Fruit fly (Drosophila melanogaster): Measurements from ENCODE around the gene Septin1.
A peak's percentile ranks its signal among the peaks of the same experiment; 100 is the strongest.

The Septin1 gene

DNA sequence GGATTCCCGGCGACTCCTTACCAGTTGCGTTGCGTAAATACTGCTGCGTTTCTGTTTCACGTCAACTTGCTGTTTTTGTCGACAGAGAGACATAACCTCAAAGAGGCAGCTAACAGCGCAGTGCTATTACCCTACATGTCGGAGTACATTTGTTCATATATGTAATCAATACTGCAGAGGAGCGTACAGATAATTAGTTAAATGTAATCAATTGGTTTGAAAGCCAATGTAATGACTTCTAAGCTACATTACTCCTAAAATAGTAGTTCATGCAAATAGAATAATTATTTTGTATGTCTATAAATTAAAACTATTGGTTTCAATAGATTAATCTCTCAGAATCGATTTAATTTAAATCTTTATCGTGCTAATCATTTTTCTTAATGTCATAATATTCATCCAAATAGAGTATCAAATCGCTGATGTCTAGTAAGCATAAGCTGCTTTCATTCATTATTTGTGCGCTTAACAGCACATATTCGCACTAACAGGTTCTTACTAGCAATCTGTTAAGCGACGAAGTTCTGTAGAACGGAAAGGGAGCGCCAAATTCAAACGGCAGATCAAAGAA lies 38.8 kb upstream of the Septin1 start, which contains the start of the genes SLIRP1 and anox:
Gene SLIRP1 (minus strand): TSS at position 95 of the 571 bp plus-strand sequence.
Gene anox (minus strand): TSS at position 95 of the 571 bp plus-strand sequence.
- TF ChIP-seq CG8924 (tag; optimal IDR thresholded peaks at IDR 0.05) (peak; percentile 92), ranshi (GFP tag; IDR thresholded peaks at IDR 0.05) (peak; percentile 80; the same call in 1 of the 2 replicates), CG31441 (GFP tag; IDR thresholded peaks at IDR 0.05) (peak; percentile 89), CG3407 (GFP tag; optimal IDR thresholded peaks at IDR 0.05) (peak; percentile 73), ftz-f1 (GFP tag; optimal IDR thresholded peaks at IDR 0.05) (no peak), CG6765 (GFP tag; optimal IDR thresholded peaks at IDR 0.05) (peak; percentile 72), dysf (GFP tag; IDR thresholded peaks at IDR 0.05) (peak; percentile 90), disco-r (GFP tag; optimal IDR thresholded peaks at IDR 0.05) (peak; percentile 40), unpg (GFP tag; optimal IDR thresholded peaks at IDR 0.05) (peak; percentile 89), CG16779 (GFP tag; IDR thresholded peaks at IDR 0.05) (no peak), CG2116 (GFP tag; optimal IDR thresholded peaks at IDR 0.05) (peak; percentile 52), sr (GFP tag; IDR thresholded peaks at IDR 0.05) (no peak), CG17912 (GFP tag; optimal IDR thresholded peaks at IDR 0.05) (no peak), CG6854 (GFP tag; optimal IDR thresholded peaks at IDR 0.05) (peak; percentile 77), nom (GFP tag; optimal IDR thresholded peaks at IDR 0.05) (peak; percentile 75), D (optimal IDR thresholded peaks at IDR 0.05) (no peak), D (GFP tag; optimal IDR thresholded peaks at IDR 0.05) (peak; percentile 85), Usf (GFP tag; optimal IDR thresholded peaks at IDR 0.05) (peak; percentile 81), gcm2 (GFP tag; optimal IDR thresholded peaks at IDR 0.05) (peak; percentile 11), Dbx (GFP tag; IDR thresholded peaks at IDR 0.05) (peak; percentile 80), CG7839 (tag; optimal IDR thresholded peaks at IDR 0.05) (peak; percentile 94), rib (GFP tag; IDR thresholded peaks at IDR 0.05) (0 out of 2 replicates have a peak, but pooled peaks have one; percentile 33), ttk (GFP tag; IDR thresholded peaks at IDR 0.05) (peak; percentile 56; the same call in 1 of the 2 replicates), CG15514 (GFP tag; optimal IDR thresholded peaks at IDR 0.05) (peak; percentile 68), Hand (GFP tag; optimal IDR thresholded peaks at IDR 0.05) (peak; percentile 79), Sox100B (GFP tag; optimal IDR thresholded peaks at IDR 0.05) (peak; percentile 92), CG13296 (GFP tag; optimal IDR thresholded peaks at IDR 0.05) (peak; percentile 86), Sry-δ (GFP tag; optimal IDR thresholded peaks at IDR 0.05) (peak; percentile 30), Sin3A (optimal IDR thresholded peaks at IDR 0.05) (no peak), CG30020 (tag; optimal IDR thresholded peaks at IDR 0.05) (peak; percentile 70), dm (GFP tag; optimal IDR thresholded peaks at IDR 0.05) (peak; percentile 77), cato (GFP tag; optimal IDR thresholded peaks at IDR 0.05; ENCODE audit: borderline replicate concordance) (peak; percentile 80), bigmax (GFP tag; optimal IDR thresholded peaks at IDR 0.05) (peak; percentile 98), Optix (GFP tag; IDR thresholded peaks at IDR 0.05) (no peak), klu (GFP tag; IDR thresholded peaks at IDR 0.05) (peak; percentile 71), eve (GFP tag; optimal IDR thresholded peaks at IDR 0.05) (no peak), CG31224 (GFP tag; IDR thresholded peaks at IDR 0.05) (peak; percentile 61), zen2 (GFP tag; IDR thresholded peaks at IDR 0.05; ENCODE audit: partially characterized antibody) (no peak), CG12659 (GFP tag; optimal IDR thresholded peaks at IDR 0.05) (peak; percentile 90), PHDP (tag; optimal IDR thresholded peaks at IDR 0.05) (peak; percentile 90), jumu (GFP tag; optimal IDR thresholded peaks at IDR 0.05) (peak; percentile 67), Aef1 (GFP tag; IDR thresholded peaks at IDR 0.05) (peak; percentile 78), sisA (GFP tag; IDR thresholded peaks at IDR 0.05) (peak; percentile 74), CG11093 (GFP tag; IDR thresholded peaks at IDR 0.05) (peak; percentile 67), CHES-1-like (GFP tag; optimal IDR thresholded peaks at IDR 0.05) (peak; percentile 82), CG18599 (GFP tag; optimal IDR thresholded peaks at IDR 0.05) (peak; percentile 89), CG9817 (tag; optimal IDR thresholded peaks at IDR 0.05) (peak; percentile 85), CG4707 (GFP tag; optimal IDR thresholded peaks at IDR 0.05) (peak; percentile 52), CG32767 (GFP tag; IDR thresholded peaks at IDR 0.05) (peak; percentile 81), CG8388 (GFP tag; optimal IDR thresholded peaks at IDR 0.05) (peak; percentile 86), cad (GFP tag; optimal IDR thresholded peaks at IDR 0.05) (no peak)

All from whole organism, embryonic.